Worm (Caenorhabditis elegans) whole organism, late embryonic: ENCODE results near the gene mdt-28.

Experiments
- ceh-45 ChIP-seq: fragments of 200-800 bp; sonication (Bioruptor generic); IDR thresholded peaks from 2 replicates; pipeline ENCODE4 v1.3.6; 2022; ENCODE audit warnings: missing genetic modification reagents, missing genetic modification characterization, missing compliant biosample characterization
- fkh-10 ChIP-seq: fragments of 150-350 bp; optimal IDR thresholded peaks from 2 replicates; lab custom pipeline; 2014; ENCODE audit warnings: missing biosample characterization, missing genetic modification reagents, missing genetic modification characterization
- sdc-2 ChIP-seq: sonication (generic microtip); optimal IDR thresholded peaks from 2 replicates; lab custom pipeline; 2016; ENCODE audit warnings: missing genotype, missing genetic modification characterization, missing compliant biosample characterization
- tbx-7 ChIP-seq: sonication (generic microtip); optimal IDR thresholded peaks from 2 replicates; lab custom pipeline; 2016; ENCODE audit warnings: missing genotype, missing genetic modification characterization, missing compliant biosample characterization

ce11 chrV:15612886-15613285, 37.7 kb upstream of the mdt-28 start, which contains the start of gene str-263:
- TF ChIP-seq fkh-10 (GFP tag; lab: Kevin White, UChicago): no peak
- no peak for TF ChIP-seq tbx-7 (tag; lab: Kevin White, UChicago)
- no peak for TF ChIP-seq ceh-45 (GFP tag; lab: Robert Waterston, UW)
- no peak for TF ChIP-seq sdc-2 (tag; lab: Kevin White, UChicago)
